Fruit fly (Drosophila melanogaster): ENCODE measurements around the gene Sr-CIV.

Gene Sr-CIV

dm6 chr2L:3477057-3477755 is 46.6 kb downstream of the Sr-CIV start (continued):
- TF ChIP-seq Dad (GFP tag; optimal IDR thresholded peaks at IDR 0.05), result no peak
- no peak for TF ChIP-seq Blimp-1 (GFP tag; optimal IDR thresholded peaks at IDR 0.05)
- no peak for TF ChIP-seq NFAT (GFP tag; IDR thresholded peaks at IDR 0.05)
- peak; percentile 7 for TF ChIP-seq NC2α (GFP tag; optimal IDR thresholded peaks at IDR 0.05)
- no peak for TF ChIP-seq gsb-n (tag; optimal IDR thresholded peaks at IDR 0.05)
- TF ChIP-seq dpn (GFP tag; optimal IDR thresholded peaks at IDR 0.05), result peak; percentile 50 to 64
- TF ChIP-seq tna (GFP tag; IDR thresholded peaks at IDR 0.05; ENCODE audit: partially characterized antibody), result no peak
- no peak for TF ChIP-seq CG3407 (GFP tag; optimal IDR thresholded peaks at IDR 0.05)
- no peak for TF ChIP-seq CG31365 (tag; optimal IDR thresholded peaks at IDR 0.05)
- peak; percentile 95 for TF ChIP-seq sr (GFP tag; IDR thresholded peaks at IDR 0.05)
- peak; percentile 42 for TF ChIP-seq bcd (GFP tag; optimal IDR thresholded peaks at IDR 0.05)
- TF ChIP-seq CG34422 (GFP tag; IDR thresholded peaks at IDR 0.05), result 0 out of 3 replicates have a peak, but pooled peaks have one; percentile 2
- no peak for TF ChIP-seq sens-2 (GFP tag; IDR thresholded peaks at IDR 0.05)
- TF ChIP-seq Antp (GFP tag; optimal IDR thresholded peaks at IDR 0.05), result no peak
- TF ChIP-seq HLH54F (GFP tag; optimal IDR thresholded peaks at IDR 0.05), result peak; percentile 51
- no peak for TF ChIP-seq dan (GFP tag; IDR thresholded peaks at IDR 0.05)
- no peak for TF ChIP-seq ERR (GFP tag; optimal IDR thresholded peaks at IDR 0.05)
- TF ChIP-seq HmgZ (tag; optimal IDR thresholded peaks at IDR 0.05), result no peak
- no peak for TF ChIP-seq Sry-δ (GFP tag; optimal IDR thresholded peaks at IDR 0.05)
- TF ChIP-seq D19A (tag; optimal IDR thresholded peaks at IDR 0.05), result peak; percentile 6
- TF ChIP-seq danr (GFP tag; IDR thresholded peaks at IDR 0.05), result no peak
- no peak for TF ChIP-seq E2f2 (GFP tag; IDR thresholded peaks at IDR 0.05)
- peak; percentile 40; the same call in 1 of the 3 replicates for TF ChIP-seq Aef1 (GFP tag; IDR thresholded peaks at IDR 0.05)
- TF ChIP-seq CG7786 (GFP tag; optimal IDR thresholded peaks at IDR 0.05), result peak; percentile 57
- peak; percentile 32 for TF ChIP-seq Xbp1 (GFP tag; optimal IDR thresholded peaks at IDR 0.05)
- TF ChIP-seq CG9727 (GFP tag; optimal IDR thresholded peaks at IDR 0.05), result peak; percentile 58
- TF ChIP-seq bsh (GFP tag; optimal IDR thresholded peaks at IDR 0.05), result peak; percentile 13 to 28
- no peak for TF ChIP-seq ci (GFP tag; IDR thresholded peaks at IDR 0.05)
- TF ChIP-seq ham (GFP tag; IDR thresholded peaks at IDR 0.05), result no peak
- TF ChIP-seq repo (GFP tag; optimal IDR thresholded peaks at IDR 0.05), result no peak
- no peak for TF ChIP-seq Ravus (GFP tag; IDR thresholded peaks at IDR 0.05)
- no peak for TF ChIP-seq CG12219 (GFP tag; optimal IDR thresholded peaks at IDR 0.05)
- TF ChIP-seq CG4328 (GFP tag; optimal IDR thresholded peaks at IDR 0.05), result no peak
- TF ChIP-seq emc (GFP tag; optimal IDR thresholded peaks at IDR 0.05), result no peak
- TF ChIP-seq Mrtf (GFP tag; IDR thresholded peaks at IDR 0.05), result peak; percentile 37; the same call in 1 of the 3 replicates
- no peak for TF ChIP-seq CG33213 (GFP tag; optimal IDR thresholded peaks at IDR 0.05)
- TF ChIP-seq kay (GFP tag; optimal IDR thresholded peaks at IDR 0.05), result no peak
- TF ChIP-seq cas (GFP tag; IDR thresholded peaks at IDR 0.05), result no peak
- peak; percentile 58 for TF ChIP-seq NfI (GFP tag; optimal IDR thresholded peaks at IDR 0.05)
- TF ChIP-seq CG14965 (GFP tag; optimal IDR thresholded peaks at IDR 0.05; ENCODE audit: borderline replicate concordance), result no peak
- no peak for TF ChIP-seq CG6854 (GFP tag; optimal IDR thresholded peaks at IDR 0.05)
- TF ChIP-seq pros (GFP tag; optimal IDR thresholded peaks at IDR 0.05), result no peak
- TF ChIP-seq kni (GFP tag; optimal IDR thresholded peaks at IDR 0.05), result no peak
- TF ChIP-seq HmgD (GFP tag; optimal IDR thresholded peaks at IDR 0.05), result no peak
- no peak for TF ChIP-seq lbe (GFP tag; optimal IDR thresholded peaks at IDR 0.05)
- TF ChIP-seq CG15601 (tag; optimal IDR thresholded peaks at IDR 0.05), result no peak
- no peak; the same call in 1 of the 2 replicates for TF ChIP-seq HLH3B (GFP tag; IDR thresholded peaks at IDR 0.05)
- no peak for TF ChIP-seq HHEX (GFP tag; optimal IDR thresholded peaks at IDR 0.05)
- TF ChIP-seq CG17912 (GFP tag; optimal IDR thresholded peaks at IDR 0.05), result no peak
- TF ChIP-seq lilli (GFP tag; optimal IDR thresholded peaks at IDR 0.05), result peak; percentile 55

Measured in whole organism, embryonic.